Fruit fly (Drosophila melanogaster) whole organism, embryonic: Measurements from ENCODE around the gene TBC1D16.

Source experiments
- Abd-B ChIP-seq: fragments of 200-800 bp; sonication (Bioruptor generic); optimal IDR thresholded peaks from 2 replicates; lab custom pipeline; 2018; ENCODE audit warnings: missing biosample characterization, mild to moderate bottlenecking, missing genetic modification characterization, moderate library complexity
- Adf1 ChIP-seq: fragments of 200-800 bp; sonication (Bioruptor generic); IDR thresholded peaks from 2 replicates; pipeline ENCODE4 v1.3.6; 2022; ENCODE audit warnings: missing biosample characterization, missing genetic modification characterization
- CG1024 ChIP-seq: fragments of 200-800 bp; sonication (Bioruptor generic); IDR thresholded peaks from 2 replicates; pipeline ENCODE4 v1.3.6; 2022; ENCODE audit warnings: missing biosample characterization, missing genetic modification characterization
- CG10543 ChIP-seq: fragments of 200-800 bp; sonication (Bioruptor generic); optimal IDR thresholded peaks from 3 replicates; lab custom pipeline; 2017; ENCODE audit warnings: missing biosample characterization, mild to moderate bottlenecking, missing genetic modification characterization, moderate library complexity
- CG10565 ChIP-seq: fragments of 200-800 bp; sonication (Bioruptor generic); optimal IDR thresholded peaks from 3 replicates; lab custom pipeline; 2016; ENCODE audit warnings: missing biosample characterization, mild to moderate bottlenecking, missing genetic modification characterization
- CG11085 ChIP-seq: fragments of 200-800 bp; sonication (Bioruptor generic); IDR thresholded peaks from 2 replicates; pipeline ENCODE4 v1.3.6; 2022; ENCODE audit warnings: missing biosample characterization, missing genetic modification characterization
- CG11560 ChIP-seq: fragments of 200-800 bp; sonication (Bioruptor generic); IDR thresholded peaks from 3 replicates; pipeline ENCODE4 v1.3.6; 2022; ENCODE audit warnings: missing biosample characterization, missing genetic modification characterization
- CG12659 ChIP-seq: fragments of 200-800 bp; sonication (Bioruptor generic); optimal IDR thresholded peaks from 3 replicates; lab custom pipeline; 2017; ENCODE audit warnings: mild to moderate bottlenecking, missing biosample characterization, missing genetic modification reagents, missing genetic modification characterization
- CG12744 ChIP-seq: fragments of 200-800 bp; sonication (Bioruptor generic); optimal IDR thresholded peaks from 2 replicates; lab custom pipeline; 2016; ENCODE audit warnings: missing biosample characterization, missing genetic modification characterization
- CG13424 ChIP-seq: fragments of 200-800 bp; sonication (Bioruptor generic); optimal IDR thresholded peaks from 2 replicates; lab custom pipeline; 2019; ENCODE audit warnings: missing biosample characterization, mild to moderate bottlenecking, missing genetic modification characterization, moderate library complexity
- CG14441 ChIP-seq: fragments of 200-800 bp; sonication (Bioruptor generic); IDR thresholded peaks from 2 replicates; pipeline ENCODE4 v1.3.6; 2022; ENCODE audit warnings: missing biosample characterization, missing genetic modification characterization
- CG17361 ChIP-seq: fragments of 200-800 bp; sonication (Bioruptor generic); IDR thresholded peaks from 3 replicates; pipeline ENCODE4 v1.3.6; 2022; ENCODE audit warnings: missing biosample characterization, missing genetic modification characterization
- CG17802 ChIP-seq: fragments of 200-800 bp; sonication (Bioruptor generic); optimal IDR thresholded peaks from 2 replicates; lab custom pipeline; 2018; ENCODE audit warnings: missing biosample characterization, mild to moderate bottlenecking, missing genetic modification characterization, moderate library complexity
- CG17912 ChIP-seq: fragments of 200-800 bp; sonication (Bioruptor generic); optimal IDR thresholded peaks from 2 replicates; lab custom pipeline; 2018; ENCODE audit warnings: missing biosample characterization, mild to moderate bottlenecking, missing genetic modification characterization
- CG2120 ChIP-seq: fragments of 200-800 bp; sonication (Bioruptor generic); optimal IDR thresholded peaks from 3 replicates; lab custom pipeline; 2016; ENCODE audit warnings: missing biosample characterization, missing genetic modification characterization
- CG4424 ChIP-seq: fragments of 200-800 bp; sonication (Bioruptor generic); optimal IDR thresholded peaks from 3 replicates; lab custom pipeline; 2016; ENCODE audit warnings: missing biosample characterization, missing genetic modification characterization
- CG6254 ChIP-seq: fragments of 200-800 bp; sonication (Bioruptor generic); optimal IDR thresholded peaks from 3 replicates; lab custom pipeline; 2017; ENCODE audit warnings: mild to moderate bottlenecking, missing biosample characterization, missing genetic modification reagents, missing genetic modification characterization
- CG6765 ChIP-seq: fragments of 200-800 bp; sonication (Bioruptor generic); optimal IDR thresholded peaks from 3 replicates; lab custom pipeline; 2017; ENCODE audit warnings: missing biosample characterization, mild to moderate bottlenecking, missing genetic modification characterization
- CG7271 ChIP-seq: fragments of 200-800 bp; sonication (Bioruptor generic); optimal IDR thresholded peaks from 2 replicates; lab custom pipeline; 2018; ENCODE audit warnings: missing biosample characterization, mild to moderate bottlenecking, missing genetic modification characterization, moderate library complexity
- CG7839 ChIP-seq: fragments of 200-800 bp; sonication (Bioruptor generic); optimal IDR thresholded peaks from 3 replicates; lab custom pipeline; 2018; ENCODE audit warnings: missing biosample characterization, mild to moderate bottlenecking, missing genetic modification characterization, moderate library complexity
- Dek ChIP-seq: fragments of 200-800 bp; sonication (Bioruptor generic); optimal IDR thresholded peaks from 3 replicates; lab custom pipeline; 2019; ENCODE audit warnings: missing biosample characterization, mild to moderate bottlenecking, missing genetic modification characterization, moderate library complexity
- Doc2 ChIP-seq: fragments of 200-800 bp; sonication (Bioruptor generic); IDR thresholded peaks from 2 replicates; pipeline ENCODE4 v1.3.6; 2022; ENCODE audit warnings: missing biosample characterization, missing genetic modification characterization
- Dp ChIP-seq: fragments of 200-800 bp; sonication (Bioruptor generic); optimal IDR thresholded peaks from 2 replicates; lab custom pipeline; 2018; ENCODE audit warnings: missing biosample characterization, mild to moderate bottlenecking, missing genetic modification characterization, moderate library complexity
- E2f1 ChIP-seq: fragments of 200-800 bp; sonication (Bioruptor generic); IDR thresholded peaks from 2 replicates; pipeline ENCODE4 v1.3.6; 2022; ENCODE audit warnings: missing biosample characterization, missing genetic modification characterization
- Elba2 ChIP-seq: fragments of 200-800 bp; sonication (Bioruptor generic); optimal IDR thresholded peaks from 3 replicates; lab custom pipeline; 2016; ENCODE audit warnings: missing biosample characterization, missing genetic modification characterization
- H15 ChIP-seq: fragments of 200-800 bp; sonication (Bioruptor generic); IDR thresholded peaks from 3 replicates; pipeline ENCODE4 v1.3.6; 2022; ENCODE audit warnings: missing biosample characterization, missing genetic modification characterization
- HmgD ChIP-seq: fragments of 200-800 bp; sonication (Bioruptor generic); optimal IDR thresholded peaks from 3 replicates; lab custom pipeline; 2016; ENCODE audit warnings: missing biosample characterization, missing genetic modification characterization
- HmgZ ChIP-seq: fragments of 200-800 bp; sonication (Bioruptor generic); optimal IDR thresholded peaks from 2 replicates; lab custom pipeline; 2018; ENCODE audit warnings: missing biosample characterization, mild to moderate bottlenecking, missing genetic modification characterization
- Lim3 ChIP-seq: fragments of 200-800 bp; sonication (Bioruptor generic); IDR thresholded peaks from 2 replicates; pipeline ENCODE4 v1.3.6; 2022; ENCODE audit warnings: missing biosample characterization, missing genetic modification characterization
- MESR4 ChIP-seq: fragments of 200-800 bp; sonication (Bioruptor generic); optimal IDR thresholded peaks from 2 replicates; lab custom pipeline; 2018; ENCODE audit warnings: missing biosample characterization, mild to moderate bottlenecking, missing genetic modification characterization, moderate library complexity
- NC2β ChIP-seq: fragments of 200-800 bp; sonication (Bioruptor generic); optimal IDR thresholded peaks from 2 replicates; lab custom pipeline; 2016; ENCODE audit warnings: missing biosample characterization, missing genetic modification characterization
- Sox100B ChIP-seq: fragments of 200-800 bp; sonication (Bioruptor generic); optimal IDR thresholded peaks from 3 replicates; lab custom pipeline; 2018; ENCODE audit warnings: missing biosample characterization, mild to moderate bottlenecking, missing genetic modification characterization
- ab ChIP-seq: fragments of 200-800 bp; sonication (Bioruptor generic); optimal IDR thresholded peaks from 2 replicates; lab custom pipeline; 2016; ENCODE audit warnings: missing biosample characterization, missing genetic modification characterization
- az2 ChIP-seq: fragments of 200-800 bp; sonication (Bioruptor generic); optimal IDR thresholded peaks from 3 replicates; lab custom pipeline; 2016; ENCODE audit warnings: missing biosample characterization, missing genetic modification characterization
- cwo ChIP-seq: fragments of 200-800 bp; sonication (Bioruptor generic); optimal IDR thresholded peaks from 3 replicates; lab custom pipeline; 2017; ENCODE audit warnings: missing biosample characterization, missing genetic modification characterization, mild to moderate bottlenecking, moderate library complexity, missing genetic modification reagents
- dati ChIP-seq: fragments of 200-800 bp; sonication (Bioruptor generic); IDR thresholded peaks from 2 replicates; pipeline ENCODE4 v1.3.6; 2022; ENCODE audit warnings: missing biosample characterization, missing genetic modification characterization
- dm ChIP-seq: fragments of 200-800 bp; sonication (Bioruptor generic); optimal IDR thresholded peaks from 3 replicates; lab custom pipeline; 2016; ENCODE audit warnings: missing biosample characterization, missing genetic modification characterization
- fd96Cb ChIP-seq: fragments of 200-800 bp; sonication (Bioruptor generic); optimal IDR thresholded peaks from 2 replicates; lab custom pipeline; 2018; ENCODE audit warnings: missing biosample characterization, mild to moderate bottlenecking, missing genetic modification characterization, moderate library complexity
- hth ChIP-seq: fragments of >200 bp; optimal IDR thresholded peaks from 2 replicates; lab custom pipeline; 2017; ENCODE audit warnings: inconsistent platforms
- inv ChIP-seq: fragments of 200-800 bp; sonication (Bioruptor generic); IDR thresholded peaks from 2 replicates; pipeline ENCODE4 v1.3.6; 2022; ENCODE audit warnings: missing biosample characterization, missing genetic modification characterization; ENCODE audit not compliant: partially characterized antibody
- lilli ChIP-seq: fragments of 200-800 bp; sonication (Bioruptor generic); optimal IDR thresholded peaks from 3 replicates; lab custom pipeline; 2016; ENCODE audit warnings: missing biosample characterization, missing genetic modification characterization
- maf-S ChIP-seq: fragments of 200-800 bp; sonication (Bioruptor generic); optimal IDR thresholded peaks from 2 replicates; lab custom pipeline; 2016; ENCODE audit warnings: missing biosample characterization, missing genetic modification characterization
- odd ChIP-seq: fragments of 200-800 bp; sonication (Bioruptor generic); optimal IDR thresholded peaks from 2 replicates; lab custom pipeline; 2017; ENCODE audit warnings: missing biosample characterization, mild to moderate bottlenecking, missing genetic modification characterization
- psq ChIP-seq: fragments of 200-800 bp; sonication (Bioruptor generic); optimal IDR thresholded peaks from 2 replicates; lab custom pipeline; 2017; ENCODE audit warnings: missing biosample characterization, missing genetic modification characterization
- slou ChIP-seq: fragments of 200-800 bp; sonication (Bioruptor generic); optimal IDR thresholded peaks from 3 replicates; lab custom pipeline; 2016; ENCODE audit warnings: missing biosample characterization, missing genetic modification characterization
- sob ChIP-seq: fragments of 200-800 bp; sonication (Bioruptor generic); IDR thresholded peaks from 2 replicates; pipeline ENCODE4 v1.3.6; 2022; ENCODE audit warnings: missing biosample characterization, missing genetic modification characterization
- sqz ChIP-seq: fragments of 200-800 bp; sonication (Bioruptor generic); optimal IDR thresholded peaks from 3 replicates; lab custom pipeline; 2018; ENCODE audit warnings: missing biosample characterization, mild to moderate bottlenecking, missing genetic modification characterization
- tup ChIP-seq: fragments of 200-800 bp; sonication (Bioruptor generic); optimal IDR thresholded peaks from 2 replicates; lab custom pipeline; 2016; ENCODE audit warnings: missing biosample characterization, mild to moderate bottlenecking, missing genetic modification characterization, moderate library complexity
- unpg ChIP-seq: fragments of 200-800 bp; sonication (Bioruptor generic); optimal IDR thresholded peaks from 3 replicates; lab custom pipeline; 2018; ENCODE audit warnings: missing biosample characterization, mild to moderate bottlenecking, missing genetic modification characterization, moderate library complexity
- wek ChIP-seq: fragments of 200-800 bp; sonication (Bioruptor generic); optimal IDR thresholded peaks from 3 replicates; lab custom pipeline; 2018; ENCODE audit warnings: missing biosample characterization, mild to moderate bottlenecking, missing genetic modification characterization, moderate library complexity

Gene TBC1D16

dm6 chr2L:10430802-10431476 is 4.5 kb downstream of the TBC1D16 start, which contains the start of the genes Bug22 and TfIIB (continued):
- peak; percentile 74 for TF ChIP-seq dm (GFP tag; lab: Kevin White, UChicago)
- TF ChIP-seq CG17802 (tag; lab: Kevin White, UChicago): peak; percentile 84
- TF ChIP-seq CG17361 (GFP tag; lab: Robert Waterston, UW): peak; percentile 83; the same call in 2 of the 3 replicates
- TF ChIP-seq CG10565 (GFP tag; lab: Kevin White, UChicago): no peak
- peak; percentile 80 for TF ChIP-seq CG10543
- peak; percentile 73 for TF ChIP-seq CG1024 (GFP tag; lab: Robert Waterston, UW)
- peak; percentile 6 for TF ChIP-seq CG7271 (tag; lab: Kevin White, UChicago)
- TF ChIP-seq Sox100B (GFP tag; lab: Kevin White, UChicago): peak; percentile 39
- TF ChIP-seq CG11560 (tag; lab: Robert Waterston, UW): no peak
- peak; percentile 87 for TF ChIP-seq Elba2 (GFP tag; lab: Kevin White, UChicago)
- TF ChIP-seq Dp: peak; percentile 6
- peak; percentile 11 for TF ChIP-seq wek (GFP tag; lab: Kevin White, UChicago)
- peak; percentile 54 for TF ChIP-seq HmgD
- TF ChIP-seq Adf1: peak; percentile 30; the same call in 1 of the 2 replicates
- TF ChIP-seq cwo (GFP tag; lab: Kevin White, UChicago): no peak
- TF ChIP-seq lilli (GFP tag; lab: Kevin White, UChicago): peak; percentile 86
- peak; percentile 75 for TF ChIP-seq CG4424
- peak; percentile 62 for TF ChIP-seq maf-S (GFP tag; lab: Kevin White, UChicago)
- TF ChIP-seq CG2120 (GFP tag; lab: Kevin White, UChicago): peak; percentile 86
- peak; percentile 39 for TF ChIP-seq psq (GFP tag; lab: Kevin White, UChicago)
- TF ChIP-seq HmgZ (tag; lab: Kevin White, UChicago): peak; percentile 54
- TF ChIP-seq CG13424 (tag; lab: Kevin White, UChicago): peak; percentile 74
- TF ChIP-seq sqz: peak; percentile 76
- peak; percentile 76 for TF ChIP-seq az2 (GFP tag; lab: Kevin White, UChicago)
- no peak for TF ChIP-seq inv
- peak; percentile 45 for TF ChIP-seq MESR4 (GFP tag; lab: Kevin White, UChicago)
- TF ChIP-seq ab (GFP tag; lab: Kevin White, UChicago): no peak
- TF ChIP-seq CG7839 (tag; lab: Kevin White, UChicago): no peak
- no peak for TF ChIP-seq Doc2 (GFP tag; lab: Robert Waterston, UW)
- TF ChIP-seq slou (GFP tag; lab: Kevin White, UChicago): peak; percentile 62
- peak; percentile 32 for TF ChIP-seq CG17912 (GFP tag; lab: Kevin White, UChicago)
- 0 out of 2 replicates have a peak, but pooled peaks have one; percentile 12 for TF ChIP-seq E2f1
- TF ChIP-seq Abd-B: peak; percentile 50
- TF ChIP-seq CG14441 (GFP tag; lab: Robert Waterston, UW): peak; percentile 70
- TF ChIP-seq CG12659 (GFP tag; lab: Kevin White, UChicago): peak; percentile 83
- TF ChIP-seq unpg (GFP tag; lab: Kevin White, UChicago): peak; percentile 59
- TF ChIP-seq hth: no peak
- TF ChIP-seq NC2β (GFP tag; lab: Kevin White, UChicago): peak; percentile 70
- TF ChIP-seq sob (GFP tag; lab: Robert Waterston, UW): peak; percentile 68
- TF ChIP-seq odd: peak; percentile 15
- peak; percentile 29 for TF ChIP-seq fd96Cb (tag; lab: Kevin White, UChicago)
- no peak for TF ChIP-seq H15 (GFP tag; lab: Robert Waterston, UW)
- TF ChIP-seq Dek (tag; lab: Kevin White, UChicago): peak; percentile 76
- TF ChIP-seq CG6765 (GFP tag; lab: Kevin White, UChicago): no peak
- 0 out of 2 replicates have a peak, but pooled peaks have one; percentile 44 for TF ChIP-seq CG11085 (GFP tag; lab: Robert Waterston, UW)
- TF ChIP-seq dati (GFP tag; lab: Robert Waterston, UW): no peak
- peak; percentile 26 for TF ChIP-seq CG12744 (GFP tag; lab: Kevin White, UChicago)
- TF ChIP-seq Lim3 (GFP tag; lab: Robert Waterston, UW): no peak
- no peak for TF ChIP-seq CG6254 (GFP tag; lab: Kevin White, UChicago)
- peak; percentile 61 for TF ChIP-seq tup (GFP tag; lab: Kevin White, UChicago)
